Fruit fly (Drosophila melanogaster): ENCODE data around the gene Pdhb.

dm6 chr3R:29069208-29070072 lies 43.4 kb upstream of the Pdhb start:
- TF ChIP-seq Dll (optimal IDR thresholded peaks at IDR 0.05) (no peak), CG8478 (optimal IDR thresholded peaks at IDR 0.05) (no peak)
